Fruit fly (Drosophila melanogaster) Kc167 (cell line): ENCODE data around the gene CG7884.

Experiments
- Sin3A ChIP-seq: fragments of >200 bp; optimal IDR thresholded peaks from 2 replicates; lab custom pipeline; 2018; ENCODE audit warnings: missing external identifiers
- h ChIP-seq: fragments of >200 bp; optimal IDR thresholded peaks from 3 replicates; lab custom pipeline; 2018; ENCODE audit warnings: missing external identifiers
- insv ChIP-seq: fragments of >200 bp; optimal IDR thresholded peaks from 3 replicates; lab custom pipeline; 2018; ENCODE audit warnings: missing external identifiers
- psq ChIP-seq: fragments of >200 bp; optimal IDR thresholded peaks from 2 replicates; lab custom pipeline; 2017; ENCODE audit warnings: missing external identifiers

DNA sequence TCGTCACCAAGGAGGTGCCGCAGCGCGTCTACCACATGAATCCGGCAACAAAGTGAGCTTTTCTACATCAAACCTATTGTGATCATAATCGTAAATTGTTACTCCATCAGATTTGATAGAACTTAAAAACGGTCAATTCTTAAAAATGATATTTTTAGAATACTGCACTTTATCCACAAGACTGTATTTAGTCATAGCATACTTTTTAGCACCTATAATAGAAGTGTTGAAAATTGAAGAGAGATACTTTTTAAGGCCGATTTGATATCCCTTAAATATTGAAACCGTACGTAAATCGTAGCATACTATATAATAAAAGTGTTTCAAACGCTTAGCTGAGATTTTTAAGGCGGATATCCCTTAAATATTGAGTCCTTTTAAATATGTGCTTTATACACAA is 29.7 kb downstream of the CG7884 start:
- TF ChIP-seq h (lab: Kevin White, UChicago) = no peak
- no peak for TF ChIP-seq psq (lab: Kevin White, UChicago)
- no peak for TF ChIP-seq insv
- no peak for TF ChIP-seq Sin3A (lab: Kevin White, UChicago)
